Worm (Caenorhabditis elegans) whole organism, L2 larva: ENCODE data around the gene D1022.2.

Experiments used
- ceh-82 ChIP-seq: fragments of 150-350 bp; optimal IDR thresholded peaks from 2 replicates; lab custom pipeline; 2014; ENCODE audit warnings: missing biosample characterization, missing genetic modification characterization
- ztf-4 ChIP-seq: fragments of 150-350 bp; optimal IDR thresholded peaks from 2 replicates; lab custom pipeline; 2014; ENCODE audit warnings: missing biosample characterization, missing genetic modification characterization

ce11 chrII:7458706-7459105 is 599 bp upstream of the D1022.2 start, which contains the start of gene D1022.5:
- no peak for TF ChIP-seq ceh-82 (tag; lab: Kevin White, UChicago)
- TF ChIP-seq ztf-4: no peak
